Worm (Caenorhabditis elegans) whole organism, L4/young adult: Measurements from ENCODE around the gene arrd-22.

Experiments used
- W03F9.2 ChIP-seq: fragments of 150-350 bp; optimal IDR thresholded peaks from 2 replicates; lab custom pipeline; 2014; ENCODE audit warnings: missing biosample characterization, missing genetic modification characterization
- dao-5 ChIP-seq: sonication (generic microtip); optimal IDR thresholded peaks from 2 replicates; lab custom pipeline; 2016; ENCODE audit warnings: missing genotype, missing genetic modification characterization, moderate library complexity, missing compliant biosample characterization
- him-1 ChIP-seq: sonication (generic microtip); optimal IDR thresholded peaks from 2 replicates; lab custom pipeline; 2016; ENCODE audit warnings: missing genotype, missing genetic modification reagents, missing genetic modification characterization, missing compliant biosample characterization

DNA sequence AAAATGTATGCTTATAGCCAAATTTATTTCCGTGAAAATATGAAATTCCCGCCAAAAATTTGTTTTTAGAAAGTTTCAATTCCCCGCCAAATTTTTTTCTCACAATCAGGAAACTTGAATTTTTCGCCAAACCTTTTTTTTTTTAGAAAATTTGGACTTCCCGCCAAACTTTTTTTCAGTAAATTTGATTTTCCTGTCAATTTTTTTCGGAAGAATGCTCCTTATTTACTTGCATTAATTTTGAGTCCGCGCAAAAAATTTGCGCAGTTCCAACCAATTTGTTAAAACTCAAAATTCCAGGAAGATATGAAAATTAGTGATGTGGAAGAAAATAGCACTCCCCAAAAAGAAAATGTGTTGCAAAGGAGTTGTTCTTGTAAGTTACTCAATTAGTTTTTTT lies 49.6 kb downstream of the arrd-22 start, which contains the start of gene slc-28.2:
- TF ChIP-seq him-1, result no peak
- no peak for TF ChIP-seq W03F9.2
- TF ChIP-seq dao-5 (tag; lab: Kevin White, UChicago), result no peak
